Fruit fly (Drosophila melanogaster): ENCODE measurements around the gene Mcm2.

DNA sequence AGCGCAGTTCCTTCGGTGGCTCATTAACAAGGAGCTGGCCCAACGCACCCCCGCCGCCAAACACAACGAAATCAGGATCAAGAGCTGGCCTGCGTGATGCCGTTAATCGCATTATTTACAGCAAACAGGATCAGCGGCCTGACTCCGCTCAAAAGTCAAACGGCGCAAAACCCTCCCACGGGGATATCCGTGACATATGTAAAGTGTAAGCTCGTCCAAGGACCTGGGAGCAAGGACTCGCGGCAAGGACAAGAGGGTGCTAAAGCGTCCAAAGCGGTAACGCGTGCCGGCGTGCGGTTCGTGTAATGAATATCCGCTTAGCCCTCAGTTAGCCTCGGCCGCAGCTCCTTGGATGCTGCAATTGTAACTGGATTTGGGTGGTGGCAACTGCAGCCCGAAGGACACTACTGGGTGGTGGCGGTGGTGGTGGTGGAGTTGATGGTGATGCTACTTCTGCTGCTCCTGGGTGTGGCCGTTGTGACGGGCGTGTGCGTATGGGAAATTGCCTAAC lies 39.3 kb upstream of the Mcm2 start:
- TF ChIP-seq mld (GFP tag; IDR thresholded peaks at IDR 0.05; ENCODE audit: partially characterized antibody) = no peak
- TF ChIP-seq wor (GFP tag; IDR thresholded peaks at IDR 0.05) = no peak
- no peak for TF ChIP-seq cad (GFP tag; optimal IDR thresholded peaks at IDR 0.05)

All from whole organism, embryonic.